Worm (Caenorhabditis elegans): ENCODE results near the gene C45B2.2.

- TF ChIP-seq ztf-4 (tag; optimal IDR thresholded peaks at IDR 0.05) (peak; percentile 86), nhr-12 (tag; optimal IDR thresholded peaks at IDR 0.05) (peak; percentile 9)
These were observed 7.4 kb downstream of the C45B2.2 start, which contains the start of gene hsp-3 for ce11 chrX:6091967-6092366.
